Worm (Caenorhabditis elegans): ENCODE results near the gene coa-3.

ce11 chrII:4565205-4565604 lies 37.2 kb downstream of the coa-3 start:
- TF ChIP-seq hmg-1.1 (GFP tag; IDR thresholded peaks at IDR 0.05) (0 out of 2 replicates have a peak, but pooled peaks have one; percentile 12), unc-62 (GFP tag; optimal IDR thresholded peaks at IDR 0.05 in 1 of 2) (no peak), unc-62 (tag; optimal IDR thresholded peaks at IDR 0.05) (no peak), fos-1 (tag; optimal IDR thresholded peaks at IDR 0.05) (no peak), ztf-11 (tag; optimal IDR thresholded peaks at IDR 0.05) (no peak), nhr-102 (tag; optimal IDR thresholded peaks at IDR 0.05) (no peak), lin-39 (tag; optimal IDR thresholded peaks at IDR 0.05) (no peak), nhr-25 (tag; optimal IDR thresholded peaks at IDR 0.05; ENCODE audit: borderline replicate concordance, insufficient read depth) (no peak), nhr-77 (tag; optimal IDR thresholded peaks at IDR 0.05) (no peak), dmd-6 (GFP tag; IDR thresholded peaks at IDR 0.05) (no peak), Y48G9A.11 (GFP tag; IDR thresholded peaks at IDR 0.05) (no peak)

All from whole organism, L4 larva.